Worm (Caenorhabditis elegans) whole organism, L4/young adult: Measurements from ENCODE around the gene immt-2.

Experiments used
- W03F9.2 ChIP-seq: fragments of 150-350 bp; optimal IDR thresholded peaks from 2 replicates; lab custom pipeline; 2014; ENCODE audit warnings: missing biosample characterization, missing genetic modification characterization
- dao-5 ChIP-seq: sonication (generic microtip); optimal IDR thresholded peaks from 2 replicates; lab custom pipeline; 2016; ENCODE audit warnings: missing genotype, missing genetic modification characterization, moderate library complexity, missing compliant biosample characterization
- him-1 ChIP-seq: sonication (generic microtip); optimal IDR thresholded peaks from 2 replicates; lab custom pipeline; 2016; ENCODE audit warnings: missing genotype, missing genetic modification reagents, missing genetic modification characterization, missing compliant biosample characterization

The immt-2 gene

ce11 chrV:16838435-16838834, 49.4 kb downstream of the immt-2 start:
- TF ChIP-seq W03F9.2 (tag; lab: Kevin White, UChicago) (no peak), him-1 (tag; lab: Kevin White, UChicago) (no peak), dao-5 (tag; lab: Kevin White, UChicago) (no peak)

- TF ChIP-seq dao-5 (tag; lab: Kevin White, UChicago) (no peak), him-1 (tag; lab: Kevin White, UChicago) (no peak), W03F9.2 (tag; lab: Kevin White, UChicago) (no peak)
These were observed 51.2 kb downstream of the immt-2 start for ce11 chrV:16840283-16840682.

ce11 chrV:16840961-16841360, 51.9 kb downstream of the immt-2 start, which contains the start of gene clec-40:
Gene clec-40, minus strand, starts transcription at chrV:16841061.
- TF ChIP-seq dao-5 (tag; lab: Kevin White, UChicago) (no peak), W03F9.2 (tag; lab: Kevin White, UChicago) (no peak), him-1 (tag; lab: Kevin White, UChicago) (no peak)
